4 fruit fly cellular contexts compared by ENCODE assay signal in the genomic region with DNA sequence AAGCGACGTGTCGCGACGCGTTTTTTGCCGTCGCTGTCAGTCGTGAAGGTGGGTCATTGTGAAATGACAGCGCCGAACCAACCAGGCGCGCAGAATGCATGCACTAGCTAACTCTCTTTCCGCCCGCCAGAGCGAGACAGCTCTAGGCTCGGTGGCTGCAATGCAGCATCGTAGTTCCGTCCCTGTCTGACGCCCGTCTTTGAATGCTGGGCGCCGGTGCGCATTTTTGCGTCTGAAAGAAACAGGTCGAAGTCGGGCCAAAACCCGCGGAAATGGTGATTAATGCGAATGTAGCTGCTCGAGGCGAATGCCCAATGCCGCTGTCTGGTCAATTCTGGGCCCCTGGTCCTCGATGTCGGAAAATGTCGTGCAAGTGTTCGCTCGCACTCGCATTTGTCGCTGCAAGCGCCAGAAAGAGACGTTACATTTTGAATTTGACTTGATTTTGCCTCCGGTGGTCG.
TF ChIP-seq lines count a peak whose summit lies in the region.

No protein-coding gene starts in this region.

TF ChIP-seq in whole organism, adult, 20 proteins besides CTCF, POLR2A, EP300 and RAD21 (continued from another document):
- TF ChIP-seq CG33017 (tag; optimal IDR thresholded peaks at IDR 0.05; lab: Kevin White, UChicago) = peak; percentile 63
- TF ChIP-seq cnc (optimal IDR thresholded peaks at IDR 0.05; lab: Kevin White, UChicago) = no peak
- TF ChIP-seq Clk (GFP tag; optimal IDR thresholded peaks at IDR 0.05; lab: Kevin White, UChicago) = peak; percentile 81
- peak; percentile 11 for TF ChIP-seq CG5204 (GFP tag; optimal IDR thresholded peaks at IDR 0.05; lab: Kevin White, UChicago)

TF ChIP-seq in whole organism, embryonic, 481 proteins besides CTCF, POLR2A, EP300 and RAD21 (continued from another document and continues in another):
- TF ChIP-seq zf30C (GFP tag; optimal IDR thresholded peaks at IDR 0.05; lab: Kevin White, UChicago) (peak; percentile 14), esg (GFP tag; conservative IDR thresholded peaks at IDR 0.05; lab: Robert Waterston, UW) (no peak), CG1647 (GFP tag; optimal IDR thresholded peaks at IDR 0.05; lab: Kevin White, UChicago) (peak; percentile 24), inv (GFP tag; IDR thresholded peaks at IDR 0.05; lab: Robert Waterston, UW; ENCODE audit: partially characterized antibody) (no peak), hkb (optimal IDR thresholded peaks at IDR 0.05; lab: Kevin White, UChicago) (peak; percentile 57), hkb (GFP tag; IDR thresholded peaks at IDR 0.05; lab: Robert Waterston, UW) (no peak), hth (optimal IDR thresholded peaks at IDR 0.05; lab: Kevin White, UChicago) (no peak), H15 (GFP tag; IDR thresholded peaks at IDR 0.05; lab: Robert Waterston, UW) (no peak), sug (tag; optimal IDR thresholded peaks at IDR 0.05; lab: Kevin White, UChicago) (peak; percentile 93), Usf (GFP tag; optimal IDR thresholded peaks at IDR 0.05; lab: Kevin White, UChicago) (no peak), tup (GFP tag; optimal IDR thresholded peaks at IDR 0.05; lab: Kevin White, UChicago) (no peak), CG4730 (GFP tag; IDR thresholded peaks at IDR 0.05; lab: Robert Waterston, UW) (no peak), CG30403 (GFP tag; optimal IDR thresholded peaks at IDR 0.05; lab: Kevin White, UChicago) (no peak), CG9817 (tag; optimal IDR thresholded peaks at IDR 0.05; lab: Kevin White, UChicago) (no peak), tgo (GFP tag; IDR thresholded peaks at IDR 0.05; lab: Robert Waterston, UW) (no peak), Hr78 (GFP tag; optimal IDR thresholded peaks at IDR 0.05; lab: Kevin White, UChicago) (peak in 1 of 2 experiments; percentile 94), CG9437 (GFP tag; optimal IDR thresholded peaks at IDR 0.05; lab: Kevin White, UChicago) (no peak), lov (optimal IDR thresholded peaks at IDR 0.05; lab: Kevin White, UChicago) (no peak), lov (GFP tag; IDR thresholded peaks at IDR 0.05; lab: Robert Waterston, UW) (no peak), mam (GFP tag; optimal IDR thresholded peaks at IDR 0.05; lab: Kevin White, UChicago) (peak; percentile 12), CG5180 (GFP tag; optimal IDR thresholded peaks at IDR 0.05; lab: Kevin White, UChicago) (peak; percentile 94), CG12155 (GFP tag; optimal IDR thresholded peaks at IDR 0.05; lab: Kevin White, UChicago) (peak; percentile 57), lab (GFP tag; optimal IDR thresholded peaks at IDR 0.05; lab: Kevin White, UChicago) (peak; percentile 83), CG8765 (GFP tag; IDR thresholded peaks at IDR 0.05; lab: Robert Waterston, UW) (no peak), dimm (GFP tag; IDR thresholded peaks at IDR 0.05; lab: Robert Waterston, UW) (no peak), stc (GFP tag; IDR thresholded peaks at IDR 0.05; lab: Robert Waterston, UW) (no peak), tin (GFP tag; optimal IDR thresholded peaks at IDR 0.05; lab: Kevin White, UChicago) (peak; percentile 2), CG9797 (GFP tag; optimal IDR thresholded peaks at IDR 0.05; lab: Kevin White, UChicago) (peak; percentile 17), run (tag; optimal IDR thresholded peaks at IDR 0.05; lab: Kevin White, UChicago) (peak; percentile 89), her (GFP tag; optimal IDR thresholded peaks at IDR 0.05; lab: Kevin White, UChicago) (peak; percentile 77), dmrt99B (tag; optimal IDR thresholded peaks at IDR 0.05; lab: Kevin White, UChicago) (peak; percentile 72), gfzf (GFP tag; optimal IDR thresholded peaks at IDR 0.05; lab: Kevin White, UChicago) (no peak), seq (GFP tag; IDR thresholded peaks at IDR 0.05; lab: Robert Waterston, UW) (no peak), CG1024 (GFP tag; IDR thresholded peaks at IDR 0.05; lab: Robert Waterston, UW) (no peak), gsb-n (tag; optimal IDR thresholded peaks at IDR 0.05; lab: Kevin White, UChicago) (peak; percentile 19), eyg (GFP tag; optimal IDR thresholded peaks at IDR 0.05; lab: Kevin White, UChicago) (no peak), Dref (GFP tag; IDR thresholded peaks at IDR 0.05; lab: Robert Waterston, UW) (no peak), da (GFP tag; optimal IDR thresholded peaks at IDR 0.05; lab: Kevin White, UChicago) (no peak), dmrt11E (tag; optimal IDR thresholded peaks at IDR 0.05; lab: Kevin White, UChicago) (peak; percentile 21), C15 (GFP tag; IDR thresholded peaks at IDR 0.05; lab: Robert Waterston, UW) (no peak), B-H1 (GFP tag; IDR thresholded peaks at IDR 0.05; lab: Robert Waterston, UW) (no peak), sc (optimal IDR thresholded peaks at IDR 0.05; lab: Kevin White, UChicago) (no peak), sc (GFP tag; optimal IDR thresholded peaks at IDR 0.05; lab: Kevin White, UChicago) (peak; percentile 17)

TF ChIP-seq in whole organism, prepupa, 60 proteins besides CTCF, POLR2A, EP300 and RAD21 (continued from another document):
- TF ChIP-seq Eip93F (GFP tag; optimal IDR thresholded peaks at IDR 0.05; lab: Kevin White, UChicago) (no peak), fd85E (GFP tag; optimal IDR thresholded peaks at IDR 0.05; lab: Kevin White, UChicago) (peak; percentile 78), CG11294 (GFP tag; IDR thresholded peaks at IDR 0.05; lab: Robert Waterston, UW) (no peak), CG3919 (GFP tag; optimal IDR thresholded peaks at IDR 0.05; lab: Kevin White, UChicago) (peak; percentile 66), CG9139 (GFP tag; optimal IDR thresholded peaks at IDR 0.05; lab: Kevin White, UChicago) (peak; percentile 70), CG16779 (tag; optimal IDR thresholded peaks at IDR 0.05; lab: Kevin White, UChicago) (peak; percentile 54), Eip75B (GFP tag; optimal IDR thresholded peaks at IDR 0.05; lab: Kevin White, UChicago) (peak; percentile 74), Ets21C (GFP tag; optimal IDR thresholded peaks at IDR 0.05; lab: Kevin White, UChicago) (peak; percentile 18), Hr4 (GFP tag; optimal IDR thresholded peaks at IDR 0.05; lab: Kevin White, UChicago) (peak; percentile 80), Smox (GFP tag; optimal IDR thresholded peaks at IDR 0.05; lab: Kevin White, UChicago) (peak; percentile 66), CG6808 (GFP tag; optimal IDR thresholded peaks at IDR 0.05; lab: Kevin White, UChicago) (peak; percentile 82), acj6 (GFP tag; optimal IDR thresholded peaks at IDR 0.05; lab: Kevin White, UChicago) (peak; percentile 17), vri (GFP tag; optimal IDR thresholded peaks at IDR 0.05; lab: Kevin White, UChicago) (no peak), CG8632 (GFP tag; optimal IDR thresholded peaks at IDR 0.05; lab: Kevin White, UChicago) (peak; percentile 7), CG32006 (GFP tag; optimal IDR thresholded peaks at IDR 0.05; lab: Kevin White, UChicago) (peak; percentile 68), Eip78C (GFP tag; lab: Kevin White, UChicago) (peak; percentile 91), esn (GFP tag; optimal IDR thresholded peaks at IDR 0.05; lab: Kevin White, UChicago) (peak; percentile 53), pdm3 (GFP tag; optimal IDR thresholded peaks at IDR 0.05; lab: Kevin White, UChicago) (peak; percentile 67), CG6854 (GFP tag; optimal IDR thresholded peaks at IDR 0.05; lab: Kevin White, UChicago) (peak; percentile 90), CG4318 (GFP tag; optimal IDR thresholded peaks at IDR 0.05; lab: Kevin White, UChicago) (no peak), cyc (GFP tag; optimal IDR thresholded peaks at IDR 0.05; lab: Kevin White, UChicago) (peak; percentile 35), CG11762 (GFP tag; optimal IDR thresholded peaks at IDR 0.05; lab: Kevin White, UChicago; ENCODE audit: insufficient read depth) (no peak), Sox102F (GFP tag; optimal IDR thresholded peaks at IDR 0.05; lab: Kevin White, UChicago) (peak; percentile 68), CG6276 (GFP tag; optimal IDR thresholded peaks at IDR 0.05; lab: Kevin White, UChicago) (peak; percentile 78), Ets96B (tag; optimal IDR thresholded peaks at IDR 0.05; lab: Kevin White, UChicago) (peak; percentile 61), dsx (GFP tag; optimal IDR thresholded peaks at IDR 0.05; lab: Kevin White, UChicago; ENCODE audit: poor library complexity, severe bottlenecking) (peak; percentile 100), CG10631 (GFP tag; optimal IDR thresholded peaks at IDR 0.05; lab: Kevin White, UChicago) (no peak), fkh (GFP tag; optimal IDR thresholded peaks at IDR 0.05; lab: Kevin White, UChicago) (peak; percentile 80), svp (GFP tag; lab: Kevin White, UChicago) (peak; percentile 99), Gug (GFP tag; IDR thresholded peaks at IDR 0.05; lab: Robert Waterston, UW) (no peak), salr (GFP tag; optimal IDR thresholded peaks at IDR 0.05; lab: Kevin White, UChicago) (peak; percentile 34 to 37), CG15336 (GFP tag; IDR thresholded peaks at IDR 0.05; lab: Robert Waterston, UW) (no peak), Hr39 (GFP tag; optimal IDR thresholded peaks at IDR 0.05; lab: Kevin White, UChicago) (no peak), CG11902 (GFP tag; optimal IDR thresholded peaks at IDR 0.05; lab: Kevin White, UChicago) (no peak), OdsH (GFP tag; optimal IDR thresholded peaks at IDR 0.05; lab: Kevin White, UChicago) (peak; percentile 24), Sox14 (GFP tag; optimal IDR thresholded peaks at IDR 0.05; lab: Kevin White, UChicago) (peak; percentile 80), ss (GFP tag; optimal IDR thresholded peaks at IDR 0.05; lab: Kevin White, UChicago) (peak; percentile 86), Met (GFP tag; optimal IDR thresholded peaks at IDR 0.05; lab: Kevin White, UChicago) (peak; percentile 57), CG6163 (GFP tag; IDR thresholded peaks at IDR 0.05; lab: Robert Waterston, UW) (no peak), CG3032 (tag; optimal IDR thresholded peaks at IDR 0.05; lab: Kevin White, UChicago) (peak; percentile 66), net (GFP tag; optimal IDR thresholded peaks at IDR 0.05; lab: Kevin White, UChicago) (peak; percentile 75), CG7368 (GFP tag; optimal IDR thresholded peaks at IDR 0.05; lab: Kevin White, UChicago) (peak; percentile 56), CG1621 (tag; optimal IDR thresholded peaks at IDR 0.05; lab: Kevin White, UChicago) (peak; percentile 80)

TF ChIP-seq in whole organism, wandering third instar larva, 38 proteins besides CTCF, POLR2A, EP300 and RAD21 (continued from another document):
- no peak for TF ChIP-seq Myc (optimal IDR thresholded peaks at IDR 0.05; lab: Kevin White, UChicago)
- TF ChIP-seq OdsH (GFP tag; optimal IDR thresholded peaks at IDR 0.05; lab: Kevin White, UChicago) = no peak
- TF ChIP-seq CrebA (GFP tag; optimal IDR thresholded peaks at IDR 0.05; lab: Kevin White, UChicago; ENCODE audit: borderline replicate concordance) = no peak
- TF ChIP-seq Mio (GFP tag; optimal IDR thresholded peaks at IDR 0.05; lab: Kevin White, UChicago) = no peak
- peak; percentile 3 for TF ChIP-seq CG9705 (GFP tag; optimal IDR thresholded peaks at IDR 0.05; lab: Kevin White, UChicago)
- TF ChIP-seq sv (GFP tag; optimal IDR thresholded peaks at IDR 0.05; lab: Kevin White, UChicago) = no peak
- peak; percentile 12 for TF ChIP-seq dmrt93B (GFP tag; optimal IDR thresholded peaks at IDR 0.05; lab: Kevin White, UChicago)
- no peak for TF ChIP-seq usp (GFP tag; optimal IDR thresholded peaks at IDR 0.05; lab: Kevin White, UChicago)
- peak; percentile 86 for TF ChIP-seq Jra (GFP tag; optimal IDR thresholded peaks at IDR 0.05; lab: Kevin White, UChicago)
- no peak for TF ChIP-seq CG32264 (GFP tag; optimal IDR thresholded peaks at IDR 0.05; lab: Kevin White, UChicago)
- TF ChIP-seq Rel (GFP tag; optimal IDR thresholded peaks at IDR 0.05; lab: Kevin White, UChicago) = no peak
- TF ChIP-seq Rel (tag; optimal IDR thresholded peaks at IDR 0.05; lab: Kevin White, UChicago) = peak; percentile 96
- no peak for TF ChIP-seq Dif (GFP tag; optimal IDR thresholded peaks at IDR 0.05; lab: Kevin White, UChicago; ENCODE audit: partially characterized antibody)
- no peak for TF ChIP-seq psq (GFP tag; optimal IDR thresholded peaks at IDR 0.05; lab: Kevin White, UChicago)
- TF ChIP-seq Hr78 (GFP tag; optimal IDR thresholded peaks at IDR 0.05; lab: Kevin White, UChicago) = no peak
- no peak for TF ChIP-seq Dfd (GFP tag; optimal IDR thresholded peaks at IDR 0.05; lab: Kevin White, UChicago)
TF ChIP-seq in whole organism, wandering third instar larva: peak in this region for 14.
